Worm (Caenorhabditis elegans) whole organism, L3 larva: Measurements from ENCODE around the gene casy-1.

ENCODE experiments used
- ama-1 ChIP-seq: fragments of 150-350 bp; optimal IDR thresholded peaks from 2 replicates; lab custom pipeline; 2018
- elt-1 ChIP-seq: fragments of 150-350 bp; optimal IDR thresholded peaks from 2 replicates; lab custom pipeline; 2014; ENCODE audit warnings: missing biosample characterization, missing genetic modification characterization
- fkh-2 ChIP-seq: fragments of 150-350 bp; optimal IDR thresholded peaks from 2 replicates; lab custom pipeline; 2014; ENCODE audit warnings: missing biosample characterization, missing genetic modification reagents, missing genetic modification characterization
- mdl-1 ChIP-seq: fragments of 150-350 bp; optimal IDR thresholded peaks from 2 replicates; lab custom pipeline; 2014; ENCODE audit warnings: missing biosample characterization, missing genetic modification characterization
- nhr-11 ChIP-seq: fragments of 150-350 bp; optimal IDR thresholded peaks from 2 replicates; lab custom pipeline; 2014; ENCODE audit warnings: missing biosample characterization, missing genetic modification characterization
- nhr-23 ChIP-seq: fragments of 150-350 bp; optimal IDR thresholded peaks from 2 replicates; lab custom pipeline; 2014; ENCODE audit warnings: missing biosample characterization, missing genetic modification reagents, missing genetic modification characterization
- nhr-28 ChIP-seq: fragments of 150-350 bp; optimal IDR thresholded peaks from 2 replicates; lab custom pipeline; 2014; ENCODE audit warnings: missing biosample characterization, missing genetic modification characterization
- nhr-76 ChIP-seq: fragments of 150-350 bp; sonication (generic microtip); optimal IDR thresholded peaks from 5 replicates; lab custom pipeline; 2014; ENCODE audit warnings: missing biosample characterization, missing genetic modification characterization
- pha-4 ChIP-seq: fragments of 150-350 bp; optimal IDR thresholded peaks from 2 replicates; lab custom pipeline; 2014; ENCODE audit warnings: missing biosample characterization, missing genetic modification reagents, missing genetic modification characterization
- pqm-1 ChIP-seq: fragments of 150-350 bp; optimal IDR thresholded peaks from 2 replicates; lab custom pipeline; 2017; ENCODE audit warnings: missing biosample characterization, missing genetic modification characterization, inconsistent platforms
- snpc-4 ChIP-seq: fragments of 150-350 bp; optimal IDR thresholded peaks from 2 replicates; lab custom pipeline; 2014; ENCODE audit warnings: missing biosample characterization, missing genetic modification characterization
- unc-62 ChIP-seq: fragments of 150-350 bp; sonication (generic microtip); optimal IDR thresholded peaks from 4 replicates; lab custom pipeline; 2014; ENCODE audit warnings: missing biosample characterization, missing genetic modification reagents, missing genetic modification characterization

DNA sequence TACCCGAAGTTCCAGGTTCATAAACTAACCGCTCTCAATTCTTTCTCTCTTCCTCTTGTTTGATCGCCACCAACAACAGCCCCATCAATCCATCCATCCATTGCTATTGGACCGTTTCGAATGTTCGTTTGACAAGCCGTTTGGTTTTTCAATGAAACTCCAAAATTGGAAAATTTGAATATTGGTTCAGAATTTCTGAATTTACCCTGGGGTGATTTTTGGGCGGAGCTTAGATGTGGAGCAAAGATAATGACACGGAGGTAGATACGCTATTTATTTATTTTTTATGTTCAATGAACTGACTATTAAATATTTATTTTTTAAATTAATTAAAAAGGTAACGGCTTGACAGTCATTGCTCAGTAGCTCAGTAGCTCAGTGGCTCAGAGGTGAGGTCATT lies 12.2 kb downstream of the casy-1 start, which contains the start of gene B0034.2:
- TF ChIP-seq ama-1 (lab: Kevin White, UChicago) (no peak), unc-62 (no peak), pqm-1 (tag; lab: Kevin White, UChicago) (no peak), mdl-1 (tag; lab: Kevin White, UChicago) (no peak), elt-1 (tag; lab: Kevin White, UChicago) (no peak), pha-4 (tag; lab: Kevin White, UChicago) (no peak), snpc-4 (tag; lab: Kevin White, UChicago) (no peak), nhr-28 (no peak), nhr-23 (tag; lab: Kevin White, UChicago) (no peak), nhr-76 (tag; lab: Kevin White, UChicago) (no peak), fkh-2 (tag; lab: Kevin White, UChicago) (no peak), nhr-11 (tag; lab: Kevin White, UChicago) (no peak)
